Fruit fly (Drosophila melanogaster): ENCODE data around the gene Arl1.

Arl1 gene

DNA sequence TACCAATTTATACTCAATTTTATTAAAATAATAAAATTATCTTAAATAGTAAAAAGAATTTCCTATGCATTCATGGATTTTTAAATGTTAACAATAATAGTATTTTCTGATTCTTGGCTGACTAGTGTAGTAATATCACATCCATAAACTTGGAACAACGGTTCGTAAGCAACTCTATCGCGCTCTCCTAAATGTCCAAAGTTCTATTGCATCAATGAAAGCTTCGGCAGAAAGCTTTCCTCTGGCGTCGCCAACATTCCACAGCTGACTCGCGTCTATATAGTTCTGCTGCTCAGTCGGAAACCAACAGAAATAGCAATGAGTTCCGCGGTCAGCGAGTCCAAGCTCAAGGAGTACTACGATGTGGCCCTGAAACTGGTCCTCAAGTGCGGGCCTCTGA is 6.2 kb upstream of the Arl1 start, which contains the start of gene CG17029 (continued):
- TF ChIP-seq pita (GFP tag; optimal IDR thresholded peaks at IDR 0.05) (no peak), CG32532 (GFP tag; IDR thresholded peaks at IDR 0.05) (peak; percentile 35; the same call in 1 of the 2 replicates), CG3065 (GFP tag; optimal IDR thresholded peaks at IDR 0.05) (no peak), bcd (GFP tag; optimal IDR thresholded peaks at IDR 0.05) (no peak), tx (GFP tag; optimal IDR thresholded peaks at IDR 0.05) (no peak), Doc2 (GFP tag; IDR thresholded peaks at IDR 0.05) (no peak), Optix (GFP tag; IDR thresholded peaks at IDR 0.05) (no peak), Fer1 (GFP tag; optimal IDR thresholded peaks at IDR 0.05) (peak; percentile 7), zf30C (GFP tag; optimal IDR thresholded peaks at IDR 0.05) (no peak), vvl (GFP tag; IDR thresholded peaks at IDR 0.05) (0 out of 2 replicates have a peak, but pooled peaks have one; percentile 14), Meics (GFP tag; optimal IDR thresholded peaks at IDR 0.05) (peak; percentile 6), HHEX (GFP tag; optimal IDR thresholded peaks at IDR 0.05) (no peak), PHDP (tag; optimal IDR thresholded peaks at IDR 0.05) (no peak), CHES-1-like (GFP tag; optimal IDR thresholded peaks at IDR 0.05) (no peak), ems (GFP tag; optimal IDR thresholded peaks at IDR 0.05) (no peak), CG5953 (GFP tag; IDR thresholded peaks at IDR 0.05) (no peak), CG13624 (GFP tag; optimal IDR thresholded peaks at IDR 0.05) (no peak), fd3F (GFP tag; optimal IDR thresholded peaks at IDR 0.05) (no peak), ftz-f1 (GFP tag; optimal IDR thresholded peaks at IDR 0.05) (peak; percentile 55), CG17802 (tag; optimal IDR thresholded peaks at IDR 0.05) (no peak), sug (tag; optimal IDR thresholded peaks at IDR 0.05) (no peak), CG15696 (tag; optimal IDR thresholded peaks at IDR 0.05) (no peak), Dref (GFP tag; IDR thresholded peaks at IDR 0.05) (no peak), YL-1 (GFP tag; optimal IDR thresholded peaks at IDR 0.05) (no peak), kay (GFP tag; optimal IDR thresholded peaks at IDR 0.05) (no peak), run (tag; optimal IDR thresholded peaks at IDR 0.05) (no peak), nerfin-1 (tag; optimal IDR thresholded peaks at IDR 0.05) (no peak), Ada2b (GFP tag; IDR thresholded peaks at IDR 0.05) (no peak), CG42726 (GFP tag; IDR thresholded peaks at IDR 0.05; ENCODE audit: partially characterized antibody) (no peak), CG7987 (GFP tag; optimal IDR thresholded peaks at IDR 0.05) (no peak)

DNA sequence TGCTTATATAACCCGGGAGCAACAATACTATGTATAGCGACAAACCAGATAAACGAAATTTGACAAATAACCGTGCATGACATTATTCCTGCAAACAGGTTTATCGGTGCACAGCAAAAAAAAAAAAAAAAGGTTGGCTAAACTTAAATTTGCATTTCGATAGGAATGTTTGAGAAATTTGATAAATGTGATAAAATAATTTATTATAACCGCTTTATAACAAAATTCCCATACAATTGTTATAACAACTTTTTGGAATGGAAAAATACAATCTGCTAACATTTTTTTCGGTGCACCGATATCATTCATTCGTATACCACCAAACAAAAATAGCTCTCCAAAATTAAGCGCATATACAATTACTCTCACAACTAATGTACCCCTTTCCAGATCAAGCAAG is 5.4 kb upstream of the Arl1 start:
- no peak for TF ChIP-seq CG6654 (GFP tag; optimal IDR thresholded peaks at IDR 0.05)
- peak; percentile 8 for TF ChIP-seq NK7.1 (GFP tag; optimal IDR thresholded peaks at IDR 0.05)
- TF ChIP-seq CG6813 (GFP tag; optimal IDR thresholded peaks at IDR 0.05) = peak; percentile 20
- peak; percentile 14 for TF ChIP-seq CG10543 (GFP tag; optimal IDR thresholded peaks at IDR 0.05)
- TF ChIP-seq fd64A (GFP tag; optimal IDR thresholded peaks at IDR 0.05) = no peak
- no peak for TF ChIP-seq Nf-YB (GFP tag; optimal IDR thresholded peaks at IDR 0.05)
- TF ChIP-seq CG4730 (GFP tag; IDR thresholded peaks at IDR 0.05) = peak; percentile 72
- peak; percentile 87 for TF ChIP-seq sens (GFP tag)
- peak; percentile 42 for TF ChIP-seq sisA (GFP tag; IDR thresholded peaks at IDR 0.05)
- TF ChIP-seq Rx (GFP tag; IDR thresholded peaks at IDR 0.05) = peak; percentile 27; the same call in 1 of the 2 replicates
- TF ChIP-seq CG7786 (GFP tag; optimal IDR thresholded peaks at IDR 0.05) = no peak
- TF ChIP-seq Max (GFP tag; optimal IDR thresholded peaks at IDR 0.05) = peak; percentile 39
- TF ChIP-seq CG2712 (tag; optimal IDR thresholded peaks at IDR 0.05) = peak; percentile 68
- TF ChIP-seq CG11560 (tag; IDR thresholded peaks at IDR 0.05) = no peak
- peak; percentile 27; the same call in 1 of the 2 replicates for TF ChIP-seq ssp (GFP tag; IDR thresholded peaks at IDR 0.05)
- peak; percentile 39 for TF ChIP-seq bcd (GFP tag; optimal IDR thresholded peaks at IDR 0.05)
- TF ChIP-seq GATAe (GFP tag; conservative IDR thresholded peaks at IDR 0.05) = peak; percentile 61
- no peak for TF ChIP-seq chm (GFP tag; IDR thresholded peaks at IDR 0.05)
- peak; percentile 73 for TF ChIP-seq CG11695 (GFP tag; IDR thresholded peaks at IDR 0.05)
- TF ChIP-seq chif (GFP tag; optimal IDR thresholded peaks at IDR 0.05) = peak in 1 of 2 experiments; percentile 12
- TF ChIP-seq pnt (GFP tag; optimal IDR thresholded peaks at IDR 0.05) = no peak
- peak; percentile 52; the same call in 1 of the 2 replicates for TF ChIP-seq Atf6 (GFP tag; IDR thresholded peaks at IDR 0.05)
- no peak for TF ChIP-seq Sry-β (GFP tag; optimal IDR thresholded peaks at IDR 0.05)
- TF ChIP-seq CG15514 (GFP tag; optimal IDR thresholded peaks at IDR 0.05) = peak; percentile 51
